Fruit fly (Drosophila melanogaster): ENCODE results near the gene CG9427.

CG9427 gene

DNA sequence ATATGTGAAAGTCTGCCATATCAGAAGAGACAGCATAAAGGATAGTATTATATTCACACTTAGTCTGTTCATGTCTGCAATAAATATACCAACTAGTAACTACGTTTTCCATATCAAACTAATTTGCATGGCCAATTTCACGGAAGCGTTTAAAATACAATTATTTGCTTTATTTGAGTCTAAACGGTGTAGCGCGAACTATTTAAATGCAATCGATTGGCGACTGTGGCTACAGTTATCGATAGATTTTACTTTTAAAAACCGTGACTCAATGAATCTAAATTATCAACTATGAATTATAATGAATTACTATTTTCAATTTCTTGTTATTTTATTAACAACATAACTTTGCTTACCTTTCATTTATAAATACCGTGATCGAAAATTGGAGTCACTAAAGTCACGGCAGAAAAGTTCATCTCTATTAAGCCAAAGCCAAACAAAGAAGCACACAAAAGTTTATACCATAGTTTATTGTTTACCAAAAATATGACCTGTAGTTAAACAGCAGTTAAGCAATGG is at the start of gene CG9427, which contains the start of gene CG8319 (continued):
- TF ChIP-seq CG16863 (GFP tag; optimal IDR thresholded peaks at IDR 0.05) = peak; percentile 49
- TF ChIP-seq CG8359 (GFP tag; optimal IDR thresholded peaks at IDR 0.05; ENCODE audit: borderline replicate concordance) = no peak
- TF ChIP-seq ems (GFP tag; optimal IDR thresholded peaks at IDR 0.05) = peak; percentile 66
- TF ChIP-seq croc (GFP tag; conservative IDR thresholded peaks at IDR 0.05) = no peak
- TF ChIP-seq GATAe (GFP tag; conservative IDR thresholded peaks at IDR 0.05) = no peak
- peak; percentile 61 for TF ChIP-seq CG18262 (tag; optimal IDR thresholded peaks at IDR 0.05)
- TF ChIP-seq CG12071 (GFP tag; optimal IDR thresholded peaks at IDR 0.05) = no peak
- TF ChIP-seq maf-S (GFP tag; optimal IDR thresholded peaks at IDR 0.05) = peak; percentile 20
- TF ChIP-seq CG5180 (GFP tag; optimal IDR thresholded peaks at IDR 0.05) = no peak
- TF ChIP-seq CG13296 (GFP tag; optimal IDR thresholded peaks at IDR 0.05) = peak; percentile 62
- no peak for TF ChIP-seq p53 (GFP tag; optimal IDR thresholded peaks at IDR 0.05)
- TF ChIP-seq pita (GFP tag; optimal IDR thresholded peaks at IDR 0.05) = no peak
- no peak for TF ChIP-seq wdn (GFP tag; IDR thresholded peaks at IDR 0.05)
- no peak for TF ChIP-seq slou (GFP tag; optimal IDR thresholded peaks at IDR 0.05)
- TF ChIP-seq exex (tag; optimal IDR thresholded peaks at IDR 0.05) = peak; percentile 38
- no peak for TF ChIP-seq Ets65A (GFP tag)
- peak; percentile 88 for TF ChIP-seq HLH4C (GFP tag; IDR thresholded peaks at IDR 0.05; ENCODE audit: partially characterized antibody)
- peak; percentile 26 for TF ChIP-seq kni (GFP tag; optimal IDR thresholded peaks at IDR 0.05)
- TF ChIP-seq CG8281 (tag; optimal IDR thresholded peaks at IDR 0.05) = no peak
- TF ChIP-seq Dbx (GFP tag; IDR thresholded peaks at IDR 0.05) = 0 out of 3 replicates have a peak, but pooled peaks have one; percentile 45
- peak; percentile 74 for TF ChIP-seq amos (GFP tag; IDR thresholded peaks at IDR 0.05; ENCODE audit: partially characterized antibody)
- no peak for TF ChIP-seq CG1647 (GFP tag; optimal IDR thresholded peaks at IDR 0.05)
- peak; percentile 62 for TF ChIP-seq CG18764 (GFP tag; optimal IDR thresholded peaks at IDR 0.05)
- peak; percentile 90 for TF ChIP-seq CG31441 (GFP tag; IDR thresholded peaks at IDR 0.05)
- peak; percentile 66 for TF ChIP-seq slbo (GFP tag; IDR thresholded peaks at IDR 0.05)
- no peak for TF ChIP-seq ewg (GFP tag; optimal IDR thresholded peaks at IDR 0.05)
- peak; percentile 26; the same call in 1 of the 2 replicates for TF ChIP-seq CG17328 (GFP tag; IDR thresholded peaks at IDR 0.05)
- TF ChIP-seq CG1024 (GFP tag; IDR thresholded peaks at IDR 0.05) = no peak
- peak; percentile 57 for TF ChIP-seq Chrac-16 (GFP tag; optimal IDR thresholded peaks at IDR 0.05)
- TF ChIP-seq vvl (GFP tag; IDR thresholded peaks at IDR 0.05) = peak; percentile 66
- TF ChIP-seq CG7963 (GFP tag; IDR thresholded peaks at IDR 0.05; ENCODE audit: partially characterized antibody) = peak; percentile 70
- no peak for TF ChIP-seq yki (optimal IDR thresholded peaks at IDR 0.05)
- TF ChIP-seq CG2712 (tag; optimal IDR thresholded peaks at IDR 0.05) = peak; percentile 75
- peak; percentile 10 for TF ChIP-seq en (GFP tag; optimal IDR thresholded peaks at IDR 0.05)
- TF ChIP-seq scrt (GFP tag; optimal IDR thresholded peaks at IDR 0.05) = peak; percentile 40
- TF ChIP-seq ssp (GFP tag; IDR thresholded peaks at IDR 0.05) = peak; percentile 56
- TF ChIP-seq tna (GFP tag; IDR thresholded peaks at IDR 0.05; ENCODE audit: partially characterized antibody) = peak; percentile 65; the same call in 1 of the 2 replicates
- TF ChIP-seq cwo (GFP tag; optimal IDR thresholded peaks at IDR 0.05) = peak; percentile 30
- no peak; the same call in 1 of the 2 replicates for TF ChIP-seq Atf6 (GFP tag; IDR thresholded peaks at IDR 0.05)
- peak; percentile 74 for TF ChIP-seq hb (GFP tag; IDR thresholded peaks at IDR 0.05; ENCODE audit: partially characterized antibody)
- TF ChIP-seq CG8388 (GFP tag; optimal IDR thresholded peaks at IDR 0.05) = peak; percentile 50
- peak; percentile 62 for TF ChIP-seq Sry-β (GFP tag; optimal IDR thresholded peaks at IDR 0.05)
- TF ChIP-seq Sox102F (GFP tag; optimal IDR thresholded peaks at IDR 0.05) = no peak
- TF ChIP-seq br (optimal IDR thresholded peaks at IDR 0.05) = no peak
- TF ChIP-seq ham (GFP tag; IDR thresholded peaks at IDR 0.05) = no peak
- TF ChIP-seq CG31224 (GFP tag; IDR thresholded peaks at IDR 0.05) = no peak
- TF ChIP-seq CG4707 (GFP tag; optimal IDR thresholded peaks at IDR 0.05) = no peak
- no peak for TF ChIP-seq pros (GFP tag; optimal IDR thresholded peaks at IDR 0.05)
- TF ChIP-seq Optix (GFP tag; IDR thresholded peaks at IDR 0.05) = no peak
- TF ChIP-seq twi (tag; optimal IDR thresholded peaks at IDR 0.05) = peak; percentile 20
- peak; percentile 79 for TF ChIP-seq Nf-YC (tag; optimal IDR thresholded peaks at IDR 0.05)

All from whole organism, embryonic.